Worm (Caenorhabditis elegans) whole organism, L3 larva: ENCODE data around the gene agmo-1.

Experiments
- nhr-12 ChIP-seq: fragments of 150-350 bp; optimal IDR thresholded peaks from 2 replicates; lab custom pipeline; 2014; ENCODE audit warnings: missing biosample characterization, missing genetic modification characterization
- pqm-1 ChIP-seq: fragments of 150-350 bp; optimal IDR thresholded peaks from 2 replicates; lab custom pipeline; 2017; ENCODE audit warnings: missing biosample characterization, missing genetic modification characterization, inconsistent platforms
- snpc-4 ChIP-seq: fragments of 150-350 bp; optimal IDR thresholded peaks from 2 replicates; lab custom pipeline; 2014; ENCODE audit warnings: missing biosample characterization, missing genetic modification characterization
- ztf-11 ChIP-seq: fragments of 150-350 bp; optimal IDR thresholded peaks from 2 replicates; lab custom pipeline; 2014; ENCODE audit warnings: missing biosample characterization, missing genetic modification characterization

ce11 chrIII:12806712-12807111, 8.3 kb upstream of the agmo-1 start, which contains the start of gene BE10.5:
- TF ChIP-seq pqm-1 (no peak), snpc-4 (no peak), ztf-11 (no peak), nhr-12 (tag; lab: Kevin White, UChicago) (no peak)
